Fruit fly (Drosophila melanogaster): ENCODE results near the gene snRNP-U1-C.
A peak's percentile ranks its signal among the peaks of the same experiment; 100 is the strongest.

The snRNP-U1-C gene

DNA sequence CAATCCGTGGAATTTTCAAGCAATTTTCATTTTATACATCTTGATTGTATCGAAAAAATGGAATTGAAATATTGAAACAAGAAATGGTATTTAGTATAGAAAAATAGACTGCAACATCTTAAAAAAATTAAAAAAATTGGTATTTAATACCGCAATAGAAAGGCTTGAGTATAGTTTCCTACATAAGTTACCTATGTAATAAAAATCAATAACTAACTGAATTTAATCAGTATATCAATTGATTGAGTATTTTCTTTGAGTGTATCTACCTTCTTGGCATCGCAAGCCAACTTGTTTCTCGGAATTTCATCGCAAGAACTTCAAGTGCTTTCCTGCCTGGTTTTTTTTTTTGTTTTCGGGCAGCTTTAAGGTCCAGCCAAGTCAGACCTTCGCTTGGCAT is 7.1 kb upstream of the snRNP-U1-C start (continued):
- TF ChIP-seq dmrt99B (tag; optimal IDR thresholded peaks at IDR 0.05) (peak; percentile 23), Jarid2 (GFP tag; optimal IDR thresholded peaks at IDR 0.05) (no peak), Dip3 (GFP tag; optimal IDR thresholded peaks at IDR 0.05) (no peak), bcd (GFP tag; optimal IDR thresholded peaks at IDR 0.05) (no peak), Poxn (GFP tag; IDR thresholded peaks at IDR 0.05) (no peak), Chrac-16 (GFP tag; optimal IDR thresholded peaks at IDR 0.05) (no peak), Dbx (GFP tag; IDR thresholded peaks at IDR 0.05) (no peak), CG2712 (tag; optimal IDR thresholded peaks at IDR 0.05) (peak; percentile 5), mam (GFP tag; optimal IDR thresholded peaks at IDR 0.05) (no peak), ATbp (GFP tag; optimal IDR thresholded peaks at IDR 0.05) (no peak), nmo (GFP tag; optimal IDR thresholded peaks at IDR 0.05) (peak; percentile 24), Stat92E (GFP tag; optimal IDR thresholded peaks at IDR 0.05) (no peak), Hr51 (GFP tag; optimal IDR thresholded peaks at IDR 0.05) (peak in 1 of 2 experiments; percentile 33), sens (GFP tag) (peak; percentile 78), CG4730 (GFP tag; IDR thresholded peaks at IDR 0.05) (no peak), Meics (GFP tag; optimal IDR thresholded peaks at IDR 0.05) (no peak), CG15073 (GFP tag; optimal IDR thresholded peaks at IDR 0.05) (no peak), CG7556 (GFP tag; optimal IDR thresholded peaks at IDR 0.05) (peak; percentile 27), CG10979 (tag; optimal IDR thresholded peaks at IDR 0.05) (peak; percentile 54), trh (GFP tag; optimal IDR thresholded peaks at IDR 0.05) (no peak), CG4282 (GFP tag; optimal IDR thresholded peaks at IDR 0.05) (no peak), CG8089 (GFP tag; optimal IDR thresholded peaks at IDR 0.05) (no peak), Asciz (GFP tag; optimal IDR thresholded peaks at IDR 0.05) (no peak), da (GFP tag; optimal IDR thresholded peaks at IDR 0.05) (no peak), CG17912 (GFP tag; optimal IDR thresholded peaks at IDR 0.05) (no peak), CG7839 (tag; optimal IDR thresholded peaks at IDR 0.05) (peak; percentile 13), grau (tag; optimal IDR thresholded peaks at IDR 0.05) (peak; percentile 1), gem (tag; optimal IDR thresholded peaks at IDR 0.05) (peak; percentile 62), CG10267 (tag; optimal IDR thresholded peaks at IDR 0.05) (peak; percentile 9), CG2889 (GFP tag; IDR thresholded peaks at IDR 0.05) (no peak), tgo (GFP tag; IDR thresholded peaks at IDR 0.05) (peak; percentile 36; the same call in 2 of the 3 replicates), D19A (tag; optimal IDR thresholded peaks at IDR 0.05) (no peak), nom (GFP tag; optimal IDR thresholded peaks at IDR 0.05) (no peak), Blimp-1 (GFP tag; optimal IDR thresholded peaks at IDR 0.05) (peak; percentile 36), CG8388 (GFP tag; optimal IDR thresholded peaks at IDR 0.05) (peak; percentile 12), nerfin-2 (GFP tag; IDR thresholded peaks at IDR 0.05; ENCODE audit: partially characterized antibody) (no peak), Pdp1 (GFP tag; optimal IDR thresholded peaks at IDR 0.05) (peak in 1 of 2 experiments; percentile 17), dm (GFP tag; optimal IDR thresholded peaks at IDR 0.05) (no peak), ken (GFP tag; IDR thresholded peaks at IDR 0.05) (no peak), pum (GFP tag; optimal IDR thresholded peaks at IDR 0.05) (no peak), kni (GFP tag; optimal IDR thresholded peaks at IDR 0.05) (no peak), mld (GFP tag; IDR thresholded peaks at IDR 0.05; ENCODE audit: partially characterized antibody) (no peak), CG11696 (GFP tag; IDR thresholded peaks at IDR 0.05) (no peak), caup (GFP tag; optimal IDR thresholded peaks at IDR 0.05; ENCODE audit: severe bottlenecking) (no peak), CG6175 (GFP tag; IDR thresholded peaks at IDR 0.05) (no peak), CG12219 (GFP tag; optimal IDR thresholded peaks at IDR 0.05) (no peak), onecut (GFP tag; IDR thresholded peaks at IDR 0.05) (no peak), Gug (GFP tag; IDR thresholded peaks at IDR 0.05) (no peak), Usf (GFP tag; optimal IDR thresholded peaks at IDR 0.05) (no peak), Deaf1 (tag; optimal IDR thresholded peaks at IDR 0.05) (no peak)

Measured in whole organism, embryonic.